Fruit fly (Drosophila melanogaster) whole organism, wandering third instar larva: ENCODE data around the gene CG44004.

Experiments
- Hr83 ChIP-seq: fragments of 200-300 bp; sonication (Bioruptor generic); optimal IDR thresholded peaks from 2 replicates; lab custom pipeline; 2016; ENCODE audit warnings: missing biosample characterization, mild to moderate bottlenecking, missing genetic modification characterization, moderate library complexity; ENCODE audit not compliant: poor library complexity, severe bottlenecking
- brk ChIP-seq: fragments of 200-800 bp; sonication (Bioruptor generic); optimal IDR thresholded peaks from 2 replicates; lab custom pipeline; 2016; ENCODE audit warnings: missing biosample characterization, mild to moderate bottlenecking, missing genetic modification characterization
- lola ChIP-seq: fragments of >200 bp; optimal IDR thresholded peaks from 2 replicates; lab custom pipeline; 2017; ENCODE audit warnings: missing biosample characterization, missing genetic modification characterization

DNA sequence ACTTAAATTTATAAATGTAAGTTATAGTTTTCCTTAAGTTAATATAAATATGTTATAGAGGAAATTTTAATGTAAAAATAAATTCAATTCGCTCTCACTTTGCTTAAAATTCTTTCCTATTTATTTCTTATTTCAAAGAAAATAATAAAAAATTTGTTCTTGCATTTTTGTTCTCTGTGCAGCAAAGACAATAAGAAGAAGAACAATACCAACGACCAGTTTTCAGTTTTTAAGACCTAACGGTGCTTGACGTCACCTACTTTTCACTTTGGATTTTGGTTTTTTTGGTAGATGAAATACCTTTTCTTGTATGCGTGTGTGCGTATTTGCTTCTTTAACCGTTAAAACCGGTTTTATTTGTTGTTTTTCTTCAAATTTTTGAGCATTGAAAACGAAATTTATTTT is 28.5 kb upstream of the CG44004 start:
- TF ChIP-seq brk (GFP tag; lab: Kevin White, UChicago) (no peak), Hr83 (GFP tag; lab: Kevin White, UChicago) (no peak), lola (GFP tag; lab: Kevin White, UChicago) (no peak)
